Fruit fly (Drosophila melanogaster) Kc167 (cell line): ENCODE data around the gene CG6974.

ENCODE experiments used
- insv ChIP-seq: fragments of >200 bp; optimal IDR thresholded peaks from 3 replicates; lab custom pipeline; 2018; ENCODE audit warnings: missing external identifiers
- psq ChIP-seq: fragments of >200 bp; optimal IDR thresholded peaks from 2 replicates; lab custom pipeline; 2017; ENCODE audit warnings: missing external identifiers
- ttk ChIP-seq: sonication (Bioruptor generic); optimal IDR thresholded peaks from 2 replicates; lab custom pipeline; 2017; ENCODE audit warnings: missing external identifiers

- TF ChIP-seq insv (lab: Kevin White, UChicago) (no peak), psq (lab: Kevin White, UChicago) (no peak), ttk (lab: Kevin White, UChicago) (no peak)
These were observed 2.1 kb downstream of the CG6974 start, which contains the start of gene dpr9 for dm6 chr3R:15076963-15077362.
